Worm (Caenorhabditis elegans) whole organism, mixed stage, embryonic: ENCODE results near the gene M03C11.1.

Source experiments
- bed-3 ChIP-seq: fragments of 200-800 bp; sonication (Bioruptor generic); optimal IDR thresholded peaks from 3 replicates; lab custom pipeline; 2018; ENCODE audit warnings: mild to moderate bottlenecking, missing genetic modification characterization, moderate library complexity, missing compliant biosample characterization
- elt-3 ChIP-seq: fragments of 150-350 bp; optimal IDR thresholded peaks from 2 replicates; lab custom pipeline; 2014; ENCODE audit warnings: missing biosample characterization, missing genetic modification characterization
- lsy-2 ChIP-seq: fragments of 150-350 bp; optimal IDR thresholded peaks from 2 replicates; lab custom pipeline; 2014; ENCODE audit warnings: missing biosample characterization, missing genetic modification characterization
- nhr-237 ChIP-seq: fragments of 150-350 bp; optimal IDR thresholded peaks from 2 replicates; lab custom pipeline; 2014; ENCODE audit warnings: missing biosample characterization, missing genetic modification characterization
- sptf-1 ChIP-seq: sonication (generic microtip); optimal IDR thresholded peaks from 2 replicates; lab custom pipeline; 2017; ENCODE audit warnings: mild to moderate bottlenecking, missing genetic modification characterization, moderate library complexity, missing compliant biosample characterization
- ztf-11 ChIP-seq: fragments of 150-350 bp; optimal IDR thresholded peaks from 2 replicates; lab custom pipeline; 2014; ENCODE audit warnings: missing biosample characterization, missing genetic modification characterization

ce11 chrIII:10389608-10390007 lies 6.3 kb downstream of the M03C11.1 start:
- TF ChIP-seq bed-3 (no peak), nhr-237 (tag; lab: Kevin White, UChicago) (no peak), elt-3 (tag; lab: Kevin White, UChicago) (no peak), lsy-2 (no peak), sptf-1 (tag; lab: Kevin White, UChicago) (no peak), ztf-11 (tag; lab: Kevin White, UChicago) (no peak)
